Fruit fly (Drosophila melanogaster): ENCODE data around the gene U4-U6-60K.
A peak's percentile ranks its signal among the peaks of the same experiment; 100 is the strongest.

The U4-U6-60K gene

dm6 chr3L:17555794-17556193 lies 42.1 kb upstream of the U4-U6-60K start:
- no peak for TF ChIP-seq D (optimal IDR thresholded peaks at IDR 0.05)
- no peak for TF ChIP-seq D (GFP tag; optimal IDR thresholded peaks at IDR 0.05)
- TF ChIP-seq CG2199 (GFP tag; IDR thresholded peaks at IDR 0.05) = no peak
- no peak for TF ChIP-seq CG9609 (GFP tag; optimal IDR thresholded peaks at IDR 0.05)
- no peak for TF ChIP-seq CG5180 (GFP tag; optimal IDR thresholded peaks at IDR 0.05)
- no peak for TF ChIP-seq CG7271 (tag; optimal IDR thresholded peaks at IDR 0.05)
- TF ChIP-seq gcm2 (GFP tag; optimal IDR thresholded peaks at IDR 0.05) = no peak
- TF ChIP-seq wdn (GFP tag; IDR thresholded peaks at IDR 0.05) = no peak
- no peak for TF ChIP-seq Bdp1 (GFP tag; optimal IDR thresholded peaks at IDR 0.05)
- TF ChIP-seq CG2120 (GFP tag; optimal IDR thresholded peaks at IDR 0.05) = no peak
- no peak for TF ChIP-seq seq (GFP tag; IDR thresholded peaks at IDR 0.05)
- TF ChIP-seq tll (GFP tag; optimal IDR thresholded peaks at IDR 0.05) = peak in 1 of 2 experiments; percentile 95
- TF ChIP-seq GATAe (GFP tag; conservative IDR thresholded peaks at IDR 0.05) = no peak
- no peak for TF ChIP-seq CG4707 (GFP tag; optimal IDR thresholded peaks at IDR 0.05)
- no peak for TF ChIP-seq chm (GFP tag; IDR thresholded peaks at IDR 0.05)
- peak; percentile 61 for TF ChIP-seq CG15479 (GFP tag; optimal IDR thresholded peaks at IDR 0.05)
- TF ChIP-seq zen (tag; optimal IDR thresholded peaks at IDR 0.05) = peak; percentile 96
- TF ChIP-seq Antp (GFP tag; optimal IDR thresholded peaks at IDR 0.05) = no peak
- TF ChIP-seq cad (GFP tag; optimal IDR thresholded peaks at IDR 0.05) = peak; percentile 67

dm6 chr3L:17549049-17549876 lies 35.6 kb upstream of the U4-U6-60K start, which contains the start of the genes Jon74E and CG7542:
TSS of gene Jon74E (minus strand) at chr3L:17549127.
TSS of gene CG7542 (plus strand) at chr3L:17549826.
- TF ChIP-seq Trl (optimal IDR thresholded peaks at IDR 0.05) (peak in 1 of 2 experiments; percentile 1), Trl (GFP tag; optimal IDR thresholded peaks at IDR 0.05) (no peak), grn (GFP tag; optimal IDR thresholded peaks at IDR 0.05) (peak; percentile 14), nmo (GFP tag; optimal IDR thresholded peaks at IDR 0.05) (no peak), NC2β (GFP tag; optimal IDR thresholded peaks at IDR 0.05) (no peak), CG3163 (GFP tag; optimal IDR thresholded peaks at IDR 0.05) (peak; percentile 86), mirr (GFP tag; optimal IDR thresholded peaks at IDR 0.05) (peak; percentile 93), sug (tag; optimal IDR thresholded peaks at IDR 0.05) (peak; percentile 50), CG14014 (GFP tag; IDR thresholded peaks at IDR 0.05) (no peak), NC2α (GFP tag; optimal IDR thresholded peaks at IDR 0.05) (no peak), CTCF (GFP tag; optimal IDR thresholded peaks at IDR 0.05) (peak; percentile 1), CG2199 (GFP tag; IDR thresholded peaks at IDR 0.05) (peak; percentile 44; the same call in 1 of the 3 replicates), sens (GFP tag) (peak; percentile 20), Adf1 (GFP tag; IDR thresholded peaks at IDR 0.05) (no peak), Dfd (GFP tag; optimal IDR thresholded peaks at IDR 0.05) (no peak), cwo (GFP tag; optimal IDR thresholded peaks at IDR 0.05) (peak; percentile 38), CG15601 (tag; optimal IDR thresholded peaks at IDR 0.05) (peak; percentile 93), exex (tag; optimal IDR thresholded peaks at IDR 0.05) (peak; percentile 96), CG34376 (GFP tag; optimal IDR thresholded peaks at IDR 0.05) (peak; percentile 34), HmgZ (tag; optimal IDR thresholded peaks at IDR 0.05) (peak; percentile 2), chinmo (GFP tag; IDR thresholded peaks at IDR 0.05; ENCODE audit: partially characterized antibody) (0 out of 4 replicates have a peak, but pooled peaks have one; percentile 21)

- TF ChIP-seq CG1603 (tag; optimal IDR thresholded peaks at IDR 0.05) (no peak), Hr3 (GFP tag; optimal IDR thresholded peaks at IDR 0.05) (no peak), HLH3B (GFP tag; IDR thresholded peaks at IDR 0.05) (no peak), Doc2 (GFP tag; IDR thresholded peaks at IDR 0.05) (no peak), gfzf (GFP tag; optimal IDR thresholded peaks at IDR 0.05) (no peak), CG34376 (GFP tag; optimal IDR thresholded peaks at IDR 0.05) (no peak), C15 (GFP tag; IDR thresholded peaks at IDR 0.05) (no peak), Myb (GFP tag; optimal IDR thresholded peaks at IDR 0.05) (no peak), crol (GFP tag; IDR thresholded peaks at IDR 0.05) (no peak), CG13123 (GFP tag; optimal IDR thresholded peaks at IDR 0.05) (no peak), ATbp (GFP tag; optimal IDR thresholded peaks at IDR 0.05) (no peak), Aef1 (GFP tag; IDR thresholded peaks at IDR 0.05) (no peak), rib (GFP tag; IDR thresholded peaks at IDR 0.05) (no peak)
Observed at dm6 chr3L:17540004-17540403, 26.3 kb upstream of the U4-U6-60K start.
